Fruit fly (Drosophila melanogaster) whole organism, adult: ENCODE results near the gene Papss.

Experiments used
- CG1620 ChIP-seq: fragments of 200-800 bp; sonication (Bioruptor generic); optimal IDR thresholded peaks from 2 replicates; lab custom pipeline; 2016; ENCODE audit warnings: missing biosample characterization, missing genetic modification characterization
- CG5204 ChIP-seq: fragments of 200-800 bp; sonication (Bioruptor generic); optimal IDR thresholded peaks from 2 replicates; lab custom pipeline; 2016; ENCODE audit warnings: missing biosample characterization, missing genetic modification characterization
- CG7045 ChIP-seq: fragments of 200-800 bp; sonication (Bioruptor generic); optimal IDR thresholded peaks from 2 replicates; lab custom pipeline; 2017; ENCODE audit warnings: missing biosample characterization, mild to moderate bottlenecking, missing genetic modification characterization
- CG7101 ChIP-seq: fragments of 200-800 bp; sonication (Bioruptor generic); optimal IDR thresholded peaks from 2 replicates; lab custom pipeline; 2018; ENCODE audit warnings: missing biosample characterization, mild to moderate bottlenecking, missing genetic modification characterization, moderate library complexity
- Clk ChIP-seq: fragments of 200-800 bp; sonication (Bioruptor generic); optimal IDR thresholded peaks from 2 replicates; lab custom pipeline; 2017; ENCODE audit warnings: missing biosample characterization, missing genetic modification characterization
- Hr96 ChIP-seq: fragments of 200-800 bp; sonication (Bioruptor generic); optimal IDR thresholded peaks from 2 replicates; lab custom pipeline; 2016; ENCODE audit warnings: missing biosample characterization, missing genetic modification characterization
- Mnt ChIP-seq: fragments of 200-800 bp; sonication (Bioruptor generic); optimal IDR thresholded peaks from 2 replicates; lab custom pipeline; 2016; ENCODE audit warnings: missing biosample characterization, mild to moderate bottlenecking, missing genetic modification characterization
- bab1 ChIP-seq: fragments of 200-800 bp; sonication (Bioruptor generic); optimal IDR thresholded peaks from 3 replicates; lab custom pipeline; 2019; ENCODE audit warnings: missing biosample characterization, mild to moderate bottlenecking, missing genetic modification characterization, moderate library complexity
- cnc ChIP-seq, 2 experiments: fragments of >200 bp; optimal IDR thresholded peaks; 2 replicates each; lab custom pipeline; 2017
- ovo ChIP-seq: fragments of 200-800 bp; sonication (Bioruptor generic); optimal IDR thresholded peaks from 2 replicates; lab custom pipeline; 2016; ENCODE audit warnings: missing biosample characterization, missing genetic modification characterization
- pad ChIP-seq: fragments of 200-800 bp; sonication (Bioruptor generic); optimal IDR thresholded peaks from 3 replicates; lab custom pipeline; 2017; ENCODE audit warnings: missing biosample characterization, missing genetic modification characterization, mild to moderate bottlenecking, moderate library complexity, missing genetic modification reagents
- tj ChIP-seq: fragments of 200-800 bp; sonication (Bioruptor generic); optimal IDR thresholded peaks from 3 replicates; lab custom pipeline; 2017; ENCODE audit warnings: missing biosample characterization, mild to moderate bottlenecking, missing genetic modification characterization, moderate library complexity
- toe ChIP-seq: fragments of 200-800 bp; sonication (Bioruptor generic); optimal IDR thresholded peaks from 2 replicates; lab custom pipeline; 2016; ENCODE audit warnings: missing biosample characterization, missing genetic modification characterization

- TF ChIP-seq ovo (GFP tag; lab: Kevin White, UChicago) (no peak), Mnt (peak; percentile 6), CG7101 (tag; lab: Kevin White, UChicago) (no peak), Hr96 (no peak), cnc (optimal IDR thresholded peaks at IDR 0.05; lab: Kevin White, UChicago) (no peak), CG5204 (GFP tag; lab: Kevin White, UChicago) (no peak), pad (no peak), bab1 (GFP tag; lab: Kevin White, UChicago) (peak; percentile 37), toe (no peak), Clk (GFP tag; lab: Kevin White, UChicago) (no peak), CG1620 (no peak), tj (GFP tag; lab: Kevin White, UChicago) (peak; percentile 48), CG7045 (GFP tag; lab: Kevin White, UChicago) (no peak)
These were observed 31.8 kb upstream of the Papss start, which contains the start of gene Cyp305a1 for dm6 chr3L:19813075-19813903.
